Worm (Caenorhabditis elegans): Measurements from ENCODE around the gene E02A10.3.

DNA sequence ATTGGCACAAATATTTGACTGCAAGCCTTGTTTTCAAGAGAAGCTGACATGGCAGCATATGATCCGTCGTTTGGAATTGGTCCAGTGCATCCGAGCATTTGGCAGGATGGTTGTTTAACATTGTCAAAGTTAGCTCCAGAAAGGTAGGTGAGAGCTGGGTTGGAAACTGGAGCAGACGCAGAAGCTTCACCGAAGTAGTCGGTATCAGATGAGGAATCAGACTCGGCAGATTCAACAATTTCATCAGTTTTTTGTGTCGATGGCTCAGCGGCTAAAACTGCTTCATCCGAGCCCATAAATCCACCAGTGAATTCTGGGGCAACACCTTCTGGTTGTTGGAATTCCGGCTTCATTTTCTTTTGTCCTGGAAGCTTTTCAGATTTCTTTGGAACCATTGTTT is 29.8 kb upstream of the E02A10.3 start:
- no peak for TF ChIP-seq elt-3 (tag; optimal IDR thresholded peaks at IDR 0.05)
- TF ChIP-seq gmeb-1 (tag; optimal IDR thresholded peaks at IDR 0.05) = no peak
- no peak for TF ChIP-seq lsy-2 (tag; optimal IDR thresholded peaks at IDR 0.05)
- no peak for TF ChIP-seq ceh-82 (tag; optimal IDR thresholded peaks at IDR 0.05)
- no peak for TF ChIP-seq skn-1 (tag; optimal IDR thresholded peaks at IDR 0.05)
- TF ChIP-seq nhr-237 (tag; optimal IDR thresholded peaks at IDR 0.05) = no peak
- no peak for TF ChIP-seq sem-4 (tag; optimal IDR thresholded peaks at IDR 0.05)
- TF ChIP-seq unc-39 (tag; optimal IDR thresholded peaks at IDR 0.05) = no peak
- no peak for TF ChIP-seq elt-1 (tag; optimal IDR thresholded peaks at IDR 0.05)
- peak; percentile 1 for TF ChIP-seq nhr-129 (tag; optimal IDR thresholded peaks at IDR 0.05)
- no peak for TF ChIP-seq nhr-77 (tag; optimal IDR thresholded peaks at IDR 0.05)
- TF ChIP-seq mab-5 (tag; optimal IDR thresholded peaks at IDR 0.05) = no peak
- no peak for TF ChIP-seq lin-39 (tag; optimal IDR thresholded peaks at IDR 0.05)
